Fruit fly (Drosophila melanogaster): ENCODE measurements around the gene CG2604.
A peak's percentile ranks its signal among the peaks of the same experiment; 100 is the strongest.

Gene CG2604

dm6 chr3R:5217278-5217714, 5.9 kb downstream of the CG2604 start, which contains the start of gene cno (continued):
- peak; percentile 95 for TF ChIP-seq pzg (GFP tag; optimal IDR thresholded peaks at IDR 0.05)
- TF ChIP-seq CG31365 (tag; optimal IDR thresholded peaks at IDR 0.05), result no peak
- TF ChIP-seq Sox102F (GFP tag; optimal IDR thresholded peaks at IDR 0.05), result no peak
- TF ChIP-seq phol (tag; optimal IDR thresholded peaks at IDR 0.05), result peak; percentile 67
- TF ChIP-seq CG3065 (GFP tag; optimal IDR thresholded peaks at IDR 0.05), result no peak
- TF ChIP-seq CG43689 (GFP tag; IDR thresholded peaks at IDR 0.05), result no peak
- peak; percentile 85 for TF ChIP-seq E2f2 (GFP tag; IDR thresholded peaks at IDR 0.05)
- TF ChIP-seq seq (GFP tag; IDR thresholded peaks at IDR 0.05), result no peak; the same call in 1 of the 2 replicates
- 0 out of 3 replicates have a peak, but pooled peaks have one; percentile 39 for TF ChIP-seq CG6791 (GFP tag; IDR thresholded peaks at IDR 0.05; ENCODE audit: partially characterized antibody)
- no peak for TF ChIP-seq Sry-β (GFP tag; optimal IDR thresholded peaks at IDR 0.05)
- TF ChIP-seq lov (optimal IDR thresholded peaks at IDR 0.05), result no peak
- no peak for TF ChIP-seq lov (GFP tag; IDR thresholded peaks at IDR 0.05)
- no peak for TF ChIP-seq H15 (GFP tag; IDR thresholded peaks at IDR 0.05)
- no peak for TF ChIP-seq CG4328 (GFP tag; optimal IDR thresholded peaks at IDR 0.05)
- TF ChIP-seq CG6683 (GFP tag; optimal IDR thresholded peaks at IDR 0.05), result no peak
- peak; percentile 37; the same call in 1 of the 3 replicates for TF ChIP-seq zfh1 (GFP tag; IDR thresholded peaks at IDR 0.05)
- no peak for TF ChIP-seq CG34224 (GFP tag; IDR thresholded peaks at IDR 0.05; ENCODE audit: partially characterized antibody)
- TF ChIP-seq CG11560 (tag; IDR thresholded peaks at IDR 0.05), result no peak
- no peak for TF ChIP-seq CG3847 (GFP tag; IDR thresholded peaks at IDR 0.05)
- TF ChIP-seq CG6272 (GFP tag; IDR thresholded peaks at IDR 0.05), result no peak
- no peak for TF ChIP-seq CG8765 (GFP tag; IDR thresholded peaks at IDR 0.05)
- TF ChIP-seq Fer2 (tag; optimal IDR thresholded peaks at IDR 0.05), result no peak
- TF ChIP-seq BEAF-32 (GFP tag; optimal IDR thresholded peaks at IDR 0.05), result peak; percentile 59
- 0 out of 2 replicates have a peak, but pooled peaks have one; percentile 22 for TF ChIP-seq Scr (GFP tag; IDR thresholded peaks at IDR 0.05; ENCODE audit: partially characterized antibody)
- no peak for TF ChIP-seq tx (GFP tag; optimal IDR thresholded peaks at IDR 0.05)
- TF ChIP-seq Doc2 (GFP tag; IDR thresholded peaks at IDR 0.05), result no peak
- peak; percentile 71 for TF ChIP-seq CG9437 (GFP tag; optimal IDR thresholded peaks at IDR 0.05)
- no peak for TF ChIP-seq CG6765 (GFP tag; optimal IDR thresholded peaks at IDR 0.05)
- peak; percentile 82 for TF ChIP-seq rib (GFP tag; IDR thresholded peaks at IDR 0.05)
- no peak for TF ChIP-seq CG10147 (GFP tag; optimal IDR thresholded peaks at IDR 0.05)
- no peak for TF ChIP-seq CG14667 (GFP tag; IDR thresholded peaks at IDR 0.05)
- TF ChIP-seq mam (GFP tag; optimal IDR thresholded peaks at IDR 0.05), result no peak
- TF ChIP-seq Ada2b (GFP tag; IDR thresholded peaks at IDR 0.05), result no peak
- TF ChIP-seq Trl (optimal IDR thresholded peaks at IDR 0.05), result no peak
- no peak for TF ChIP-seq Trl (GFP tag; optimal IDR thresholded peaks at IDR 0.05)
- TF ChIP-seq Hr51 (GFP tag; optimal IDR thresholded peaks at IDR 0.05), result no peak
- no peak for TF ChIP-seq Usf (GFP tag; optimal IDR thresholded peaks at IDR 0.05)
- no peak for TF ChIP-seq grn (GFP tag; optimal IDR thresholded peaks at IDR 0.05)
- no peak for TF ChIP-seq CG6854 (GFP tag; optimal IDR thresholded peaks at IDR 0.05)
- peak; percentile 80 for TF ChIP-seq ewg (GFP tag; optimal IDR thresholded peaks at IDR 0.05)
- no peak for TF ChIP-seq Six4 (GFP tag; optimal IDR thresholded peaks at IDR 0.05)
- TF ChIP-seq z (GFP tag; IDR thresholded peaks at IDR 0.05), result no peak
- peak in 1 of 2 experiments; percentile 18 for TF ChIP-seq dpn (GFP tag; optimal IDR thresholded peaks at IDR 0.05)
- TF ChIP-seq C15 (GFP tag; IDR thresholded peaks at IDR 0.05), result no peak
- peak; percentile 25 for TF ChIP-seq grau (tag; optimal IDR thresholded peaks at IDR 0.05)
- TF ChIP-seq CG3163 (GFP tag; optimal IDR thresholded peaks at IDR 0.05), result peak; percentile 7
- peak; percentile 18 for TF ChIP-seq BtbVII (GFP tag; optimal IDR thresholded peaks at IDR 0.05)
- peak; percentile 4 to 19 for TF ChIP-seq bsh (GFP tag; optimal IDR thresholded peaks at IDR 0.05)
- no peak for TF ChIP-seq CG10654 (GFP tag; optimal IDR thresholded peaks at IDR 0.05)
- TF ChIP-seq Mrtf (GFP tag; IDR thresholded peaks at IDR 0.05), result no peak
- TF ChIP-seq CG10565 (GFP tag; optimal IDR thresholded peaks at IDR 0.05), result no peak
- no peak for TF ChIP-seq crc (GFP tag; optimal IDR thresholded peaks at IDR 0.05)
